Worm (Caenorhabditis elegans) whole organism, L3 larva: ENCODE results near the gene F58E1.13.
A peak's percentile ranks its signal among the peaks of the same experiment; 100 is the strongest.

Experiments
- R02D3.7 ChIP-seq: fragments of 150-350 bp; optimal IDR thresholded peaks from 2 replicates; lab custom pipeline; 2014; ENCODE audit warnings: missing biosample characterization, missing genetic modification characterization
- ZK546.5 ChIP-seq: sonication (generic microtip); optimal IDR thresholded peaks from 2 replicates; lab custom pipeline; 2017; ENCODE audit warnings: missing biosample characterization, missing genetic modification characterization
- ama-1 ChIP-seq: fragments of 150-350 bp; optimal IDR thresholded peaks from 2 replicates; lab custom pipeline; 2018
- ceh-16 ChIP-seq: sonication (generic microtip); optimal IDR thresholded peaks from 2 replicates; lab custom pipeline; 2017; ENCODE audit warnings: missing biosample characterization, missing genetic modification characterization
- ceh-82 ChIP-seq: fragments of 150-350 bp; optimal IDR thresholded peaks from 2 replicates; lab custom pipeline; 2014; ENCODE audit warnings: missing biosample characterization, missing genetic modification characterization
- ceh-9 ChIP-seq: sonication (generic microtip); optimal IDR thresholded peaks from 2 replicates; lab custom pipeline; 2018; ENCODE audit warnings: missing biosample characterization, missing genetic modification characterization
- daf-12 ChIP-seq: fragments of 150-350 bp; optimal IDR thresholded peaks from 2 replicates; lab custom pipeline; 2014; ENCODE audit warnings: missing biosample characterization, missing genetic modification reagents, missing genetic modification characterization
- egl-5 ChIP-seq: fragments of 150-350 bp; optimal IDR thresholded peaks from 2 replicates; lab custom pipeline; 2017; ENCODE audit warnings: missing biosample characterization, missing genetic modification reagents, missing genetic modification characterization, inconsistent platforms
- elt-1 ChIP-seq: fragments of 150-350 bp; optimal IDR thresholded peaks from 2 replicates; lab custom pipeline; 2014; ENCODE audit warnings: missing biosample characterization, missing genetic modification characterization
- elt-2 ChIP-seq: sonication (generic microtip); optimal IDR thresholded peaks from 2 replicates; lab custom pipeline; 2016; ENCODE audit warnings: missing genetic modification reagents, mild to moderate bottlenecking, missing genetic modification characterization, missing compliant biosample characterization
- elt-3 ChIP-seq, 3 experiments: fragments of 150-350 bp in 1 of 3; sonication (generic microtip) in 2 of 3; optimal IDR thresholded peaks; 2 replicates in 2 of 3; 4 replicates in 1 of 3; lab custom pipeline; 2014 to 2017; ENCODE audit warnings: missing biosample characterization in 3 of 3, missing genetic modification characterization in 3 of 3
- eor-1 ChIP-seq, 2 experiments: fragments of 150-350 bp; optimal IDR thresholded peaks; 2 replicates each; lab custom pipeline; 2014 to 2018; ENCODE audit warnings: missing biosample characterization in 2 of 2, missing genetic modification characterization in 2 of 2
- fkh-10 ChIP-seq: sonication (generic microtip); optimal IDR thresholded peaks from 2 replicates; lab custom pipeline; 2017; ENCODE audit warnings: missing biosample characterization, missing genetic modification reagents, missing genetic modification characterization
- fkh-2 ChIP-seq: fragments of 150-350 bp; optimal IDR thresholded peaks from 2 replicates; lab custom pipeline; 2014; ENCODE audit warnings: missing biosample characterization, missing genetic modification reagents, missing genetic modification characterization
- fos-1 ChIP-seq: fragments of 150-350 bp; optimal IDR thresholded peaks from 2 replicates; lab custom pipeline; 2014; ENCODE audit warnings: missing biosample characterization, missing genetic modification characterization
- lin-15B ChIP-seq: fragments of 150-350 bp; optimal IDR thresholded peaks from 2 replicates; lab custom pipeline; 2014; ENCODE audit warnings: missing biosample characterization, missing genetic modification characterization
- lin-39 ChIP-seq: fragments of 150-350 bp; optimal IDR thresholded peaks from 2 replicates; lab custom pipeline; 2018; ENCODE audit warnings: missing biosample characterization, missing genetic modification reagents, missing genetic modification characterization
- mdl-1 ChIP-seq: fragments of 150-350 bp; optimal IDR thresholded peaks from 2 replicates; lab custom pipeline; 2014; ENCODE audit warnings: missing biosample characterization, missing genetic modification characterization
- nfya-1 ChIP-seq: sonication (generic microtip); optimal IDR thresholded peaks from 2 replicates; lab custom pipeline; 2017; ENCODE audit warnings: missing genetic modification characterization, mild to moderate bottlenecking, missing compliant biosample characterization, antibody characterized with exemption, moderate library complexity; ENCODE audit not compliant: insufficient read depth
- nhr-11 ChIP-seq: fragments of 150-350 bp; optimal IDR thresholded peaks from 2 replicates; lab custom pipeline; 2014; ENCODE audit warnings: missing biosample characterization, missing genetic modification characterization
- nhr-12 ChIP-seq: fragments of 150-350 bp; optimal IDR thresholded peaks from 2 replicates; lab custom pipeline; 2014; ENCODE audit warnings: missing biosample characterization, missing genetic modification characterization
- nhr-23 ChIP-seq: fragments of 150-350 bp; optimal IDR thresholded peaks from 2 replicates; lab custom pipeline; 2014; ENCODE audit warnings: missing biosample characterization, missing genetic modification reagents, missing genetic modification characterization
- nhr-237 ChIP-seq: fragments of 150-350 bp; optimal IDR thresholded peaks from 2 replicates; lab custom pipeline; 2014; ENCODE audit warnings: missing biosample characterization, missing genetic modification characterization
- nhr-28 ChIP-seq: fragments of 150-350 bp; optimal IDR thresholded peaks from 2 replicates; lab custom pipeline; 2014; ENCODE audit warnings: missing biosample characterization, missing genetic modification characterization
- nhr-43 ChIP-seq: sonication (generic microtip); optimal IDR thresholded peaks from 2 replicates; lab custom pipeline; 2016; ENCODE audit warnings: mild to moderate bottlenecking, missing genetic modification characterization, missing compliant biosample characterization; ENCODE audit not compliant: poor library complexity, severe bottlenecking
- nhr-76 ChIP-seq: fragments of 150-350 bp; sonication (generic microtip); optimal IDR thresholded peaks from 5 replicates; lab custom pipeline; 2014; ENCODE audit warnings: missing biosample characterization, missing genetic modification characterization
- nhr-77 ChIP-seq: fragments of 150-350 bp; optimal IDR thresholded peaks from 2 replicates; lab custom pipeline; 2014; ENCODE audit warnings: missing biosample characterization, missing genetic modification characterization
- pha-4 ChIP-seq: fragments of 150-350 bp; optimal IDR thresholded peaks from 2 replicates; lab custom pipeline; 2014; ENCODE audit warnings: missing biosample characterization, missing genetic modification reagents, missing genetic modification characterization
- pqm-1 ChIP-seq: fragments of 150-350 bp; optimal IDR thresholded peaks from 2 replicates; lab custom pipeline; 2017; ENCODE audit warnings: missing biosample characterization, missing genetic modification characterization, inconsistent platforms
- sea-2 ChIP-seq: fragments of 150-350 bp; sonication (generic microtip); optimal IDR thresholded peaks from 4 replicates; lab custom pipeline; 2014; ENCODE audit warnings: missing biosample characterization, missing genetic modification reagents, missing genetic modification characterization
- skn-1 ChIP-seq: fragments of 150-350 bp; optimal IDR thresholded peaks from 2 replicates; lab custom pipeline; 2014; ENCODE audit warnings: missing biosample characterization, missing genetic modification characterization
- snpc-4 ChIP-seq: fragments of 150-350 bp; optimal IDR thresholded peaks from 2 replicates; lab custom pipeline; 2014; ENCODE audit warnings: missing biosample characterization, missing genetic modification characterization
- tbx-2 ChIP-seq: sonication (generic microtip); optimal IDR thresholded peaks from 2 replicates; lab custom pipeline; 2016; ENCODE audit warnings: mild to moderate bottlenecking, missing genetic modification characterization, missing compliant biosample characterization
- unc-39 ChIP-seq: sonication (generic microtip); optimal IDR thresholded peaks from 4 replicates; lab custom pipeline; 2017; ENCODE audit warnings: missing biosample characterization, missing genetic modification characterization
- unc-62 ChIP-seq: fragments of 150-350 bp; sonication (generic microtip); optimal IDR thresholded peaks from 4 replicates; lab custom pipeline; 2014; ENCODE audit warnings: missing biosample characterization, missing genetic modification reagents, missing genetic modification characterization
- zag-1 ChIP-seq: fragments of 150-350 bp; optimal IDR thresholded peaks from 2 replicates; lab custom pipeline; 2014; ENCODE audit warnings: missing biosample characterization, missing genetic modification characterization
- ztf-4 ChIP-seq: fragments of 150-350 bp; optimal IDR thresholded peaks from 2 replicates; lab custom pipeline; 2014; ENCODE audit warnings: missing biosample characterization, missing genetic modification characterization

The F58E1.13 gene

DNA sequence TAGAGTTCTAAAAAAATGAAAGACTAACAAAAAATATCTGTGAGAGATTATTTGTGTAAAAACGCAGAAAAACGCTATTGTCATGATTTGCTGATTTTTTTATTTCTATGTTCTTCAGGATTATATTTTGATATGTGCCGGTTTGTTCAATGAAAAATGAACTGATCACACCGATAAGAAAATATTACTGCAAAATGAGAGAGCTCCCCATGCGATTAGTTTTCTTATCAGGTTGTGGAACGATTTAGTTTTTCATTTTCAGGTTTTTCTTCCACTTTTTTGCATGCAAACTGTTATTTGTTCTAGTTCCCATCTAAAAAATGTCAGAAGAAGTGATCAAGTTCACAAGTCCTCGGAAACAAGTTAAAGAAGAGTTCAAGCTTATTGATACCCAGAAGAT, 32.6 kb upstream of the F58E1.13 start, which contains the start of gene btb-9:
btb-9 (plus strand) TSS at position 254 of the 400 bp plus-strand sequence.
- no peak for TF ChIP-seq ceh-16
- no peak for TF ChIP-seq ceh-82 (tag; lab: Kevin White, UChicago)
- TF ChIP-seq zag-1 (tag; lab: Kevin White, UChicago): no peak
- peak; percentile 92 for TF ChIP-seq elt-2 (tag; lab: Kevin White, UChicago)
- no peak for TF ChIP-seq daf-12
- no peak for TF ChIP-seq unc-39 (tag; lab: Kevin White, UChicago)
- peak; percentile 89 for TF ChIP-seq pqm-1
- TF ChIP-seq, all 47 proteins: peak for 2

DNA sequence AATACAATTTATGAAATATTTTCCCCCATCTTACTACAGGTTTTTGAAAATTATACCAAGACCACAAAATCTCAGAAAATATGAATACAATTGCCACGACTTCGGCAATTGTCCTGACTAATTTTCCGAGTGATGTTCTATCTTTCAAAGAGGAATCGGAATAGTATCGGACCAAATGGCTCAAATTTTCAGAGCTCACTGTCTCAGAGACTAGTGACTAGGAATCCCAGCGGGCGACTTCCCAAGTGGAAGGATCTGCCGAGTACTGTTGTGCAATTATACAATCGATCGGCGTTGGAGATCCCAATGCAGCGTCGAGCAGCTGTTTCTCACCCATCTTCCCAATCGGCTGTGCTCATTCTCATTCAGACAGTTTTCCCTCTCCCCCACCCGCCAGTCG, 30.1 kb upstream of the F58E1.13 start, which contains the start of gene F45C12.17:
F45C12.17 (plus strand) TSS at position 377 of the 400 bp plus-strand sequence.
- TF ChIP-seq skn-1 (no peak), lin-15B (tag; lab: Kevin White, UChicago) (no peak), mdl-1 (tag; lab: Kevin White, UChicago) (no peak), snpc-4 (tag; lab: Kevin White, UChicago) (no peak), nhr-76 (tag; lab: Kevin White, UChicago) (no peak), nfya-1 (no peak), pqm-1 (no peak), nhr-77 (no peak), nhr-11 (tag; lab: Kevin White, UChicago) (no peak), ceh-16 (no peak), ztf-4 (tag; lab: Kevin White, UChicago) (no peak), tbx-2 (tag; lab: Kevin White, UChicago) (no peak), unc-62 (GFP tag; lab: Kevin White, UChicago) (no peak)

DNA sequence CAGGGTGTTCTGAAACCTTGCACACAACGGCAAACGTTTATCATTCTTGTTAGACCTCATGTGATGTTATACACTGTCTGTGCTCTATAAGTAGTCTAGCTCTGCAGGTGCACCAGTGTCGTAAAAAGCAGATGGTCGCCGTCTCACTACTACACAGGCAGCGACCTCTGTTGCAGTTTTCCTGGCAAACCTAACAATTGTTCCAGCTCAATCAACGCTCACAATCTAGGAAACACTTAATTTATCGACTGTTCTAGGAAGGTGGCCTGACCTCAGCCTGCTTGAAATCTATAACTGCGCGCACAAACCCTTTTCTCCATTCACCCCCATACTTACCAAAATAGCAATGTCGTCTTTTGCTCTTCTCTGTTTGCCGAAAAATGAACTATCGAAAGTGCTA, 28.6 kb upstream of the F58E1.13 start, which contains the start of gene fbxb-11:
fbxb-11 (plus strand) TSS at position 301 of the 400 bp plus-strand sequence.
- TF ChIP-seq fos-1 (no peak), ZK546.5 (tag; lab: Kevin White, UChicago) (no peak), elt-2 (tag; lab: Kevin White, UChicago) (no peak), nhr-23 (tag; lab: Kevin White, UChicago) (no peak), snpc-4 (tag; lab: Kevin White, UChicago) (no peak), ceh-16 (no peak), elt-3 (tag; optimal IDR thresholded peaks at IDR 0.05; lab: Kevin White, UChicago) (no peak), elt-1 (tag; lab: Kevin White, UChicago) (no peak), nhr-43 (no peak), ztf-4 (tag; lab: Kevin White, UChicago) (no peak), nhr-12 (tag; lab: Kevin White, UChicago) (no peak), ceh-9 (tag; lab: Kevin White, UChicago) (no peak), lin-39 (no peak), sea-2 (GFP tag; lab: Kevin White, UChicago) (no peak), nfya-1 (no peak), egl-5 (no peak), nhr-237 (tag; lab: Kevin White, UChicago) (no peak), daf-12 (no peak), eor-1 (tag; optimal IDR thresholded peaks at IDR 0.05; lab: Kevin White, UChicago) (no peak)

DNA sequence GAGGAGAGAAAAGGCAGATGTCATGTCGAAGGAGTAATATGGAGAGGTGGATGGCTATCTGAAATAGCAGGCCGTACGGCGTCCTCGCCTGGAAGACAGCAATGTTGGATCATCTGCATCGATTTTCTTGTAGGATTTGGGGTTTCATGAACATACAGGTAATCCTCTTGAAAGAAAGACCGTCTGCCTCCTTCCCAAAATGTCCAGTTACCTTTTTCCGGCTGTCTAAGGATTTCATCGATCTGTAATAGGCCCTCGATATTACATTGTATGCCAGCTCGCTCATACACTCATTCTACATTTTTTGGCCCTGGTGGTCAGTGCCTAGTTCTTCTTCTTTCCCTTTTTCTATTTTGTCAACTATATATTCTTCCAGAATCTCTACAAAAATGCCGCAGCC, 26.7 kb upstream of the F58E1.13 start, which contains the start of the genes fbxb-5 and btb-8:
fbxb-5 (minus strand) TSS at position 101 of the 400 bp plus-strand sequence.
btb-8 (plus strand) TSS at position 377 of the 400 bp plus-strand sequence.
- TF ChIP-seq nhr-12 (tag; lab: Kevin White, UChicago) (no peak), pqm-1 (no peak), unc-39 (tag; lab: Kevin White, UChicago) (no peak), fkh-10 (GFP tag; lab: Kevin White, UChicago) (no peak), ceh-82 (tag; lab: Kevin White, UChicago) (no peak), nhr-43 (no peak), lin-39 (no peak), ceh-9 (tag; lab: Kevin White, UChicago) (no peak), lin-15B (tag; lab: Kevin White, UChicago) (no peak), nhr-28 (tag; lab: Kevin White, UChicago) (no peak), eor-1 (tag; optimal IDR thresholded peaks at IDR 0.05; lab: Kevin White, UChicago) (no peak), zag-1 (tag; lab: Kevin White, UChicago) (no peak), pha-4 (tag; lab: Kevin White, UChicago) (no peak), egl-5 (no peak)
- TF ChIP-seq, all 47 proteins: peak for 0

DNA sequence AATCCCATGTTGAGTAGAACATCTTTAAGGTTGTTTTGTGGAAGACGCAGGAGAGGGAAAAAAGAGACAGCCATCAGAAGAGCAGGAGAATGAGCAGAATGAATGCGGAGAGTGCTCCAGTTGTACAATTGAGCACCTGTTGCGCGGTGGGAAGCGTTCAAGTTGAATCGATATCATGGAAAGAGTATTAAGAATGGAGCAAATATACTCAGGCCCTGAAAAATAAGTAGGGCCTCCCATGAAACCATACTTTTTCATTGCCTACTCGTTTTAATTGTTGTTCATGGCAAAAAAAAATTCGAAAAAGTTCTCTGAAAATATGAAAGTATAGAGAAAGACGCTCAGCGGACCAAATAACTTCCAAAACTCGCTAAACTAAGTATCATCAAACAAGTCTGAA, 23.5 kb upstream of the F58E1.13 start, which contains the start of gene fbxb-48:
fbxb-48 (minus strand) TSS at position 101 of the 400 bp plus-strand sequence.
- TF ChIP-seq ama-1 (lab: Kevin White, UChicago) (no peak), nhr-23 (tag; lab: Kevin White, UChicago) (no peak), snpc-4 (tag; lab: Kevin White, UChicago) (no peak), nhr-77 (no peak), nhr-11 (tag; lab: Kevin White, UChicago) (no peak), nhr-43 (no peak), R02D3.7 (tag; lab: Kevin White, UChicago) (no peak), fkh-2 (tag; lab: Kevin White, UChicago) (no peak), lin-39 (no peak)
